Worm (Caenorhabditis elegans) whole organism, mixed stage, embryonic: ENCODE data around the gene lias-1.

Experiments used
- drap-1 ChIP-seq: fragments of 200-800 bp; sonication (Bioruptor generic); optimal IDR thresholded peaks from 3 replicates; lab custom pipeline; 2018; ENCODE audit warnings: mild to moderate bottlenecking, missing genetic modification characterization, missing compliant biosample characterization
- lin-13 ChIP-seq: fragments of 150-350 bp; optimal IDR thresholded peaks from 2 replicates; lab custom pipeline; 2014; ENCODE audit warnings: missing biosample characterization, missing genetic modification characterization
- lsy-2 ChIP-seq: fragments of 150-350 bp; optimal IDR thresholded peaks from 2 replicates; lab custom pipeline; 2014; ENCODE audit warnings: missing biosample characterization, missing genetic modification characterization
- mep-1 ChIP-seq: fragments of 150-350 bp; optimal IDR thresholded peaks from 2 replicates; lab custom pipeline; 2017; ENCODE audit warnings: missing biosample characterization, missing genetic modification reagents, missing genetic modification characterization, inconsistent platforms
- mls-2 ChIP-seq: sonication (generic microtip); optimal IDR thresholded peaks from 2 replicates; lab custom pipeline; 2016; ENCODE audit warnings: mild to moderate bottlenecking, missing genetic modification characterization, moderate library complexity, missing compliant biosample characterization
- nhr-12 ChIP-seq: fragments of 150-350 bp; optimal IDR thresholded peaks from 2 replicates; lab custom pipeline; 2014; ENCODE audit warnings: missing biosample characterization, missing genetic modification characterization
- nhr-237 ChIP-seq: fragments of 150-350 bp; optimal IDR thresholded peaks from 2 replicates; lab custom pipeline; 2014; ENCODE audit warnings: missing biosample characterization, missing genetic modification characterization
- nhr-28 ChIP-seq: fragments of 150-350 bp; optimal IDR thresholded peaks from 2 replicates; lab custom pipeline; 2014; ENCODE audit warnings: missing biosample characterization, missing genetic modification characterization
- snpc-4 ChIP-seq: fragments of 150-350 bp; optimal IDR thresholded peaks from 2 replicates; lab custom pipeline; 2014; ENCODE audit warnings: missing biosample characterization, missing genetic modification characterization
- unc-120 ChIP-seq: sonication (generic microtip); optimal IDR thresholded peaks from 2 replicates; lab custom pipeline; 2017; ENCODE audit warnings: missing genetic modification characterization, missing compliant biosample characterization; ENCODE audit not compliant: poor library complexity, severe bottlenecking
- ztf-11 ChIP-seq: fragments of 150-350 bp; optimal IDR thresholded peaks from 2 replicates; lab custom pipeline; 2014; ENCODE audit warnings: missing biosample characterization, missing genetic modification characterization

DNA sequence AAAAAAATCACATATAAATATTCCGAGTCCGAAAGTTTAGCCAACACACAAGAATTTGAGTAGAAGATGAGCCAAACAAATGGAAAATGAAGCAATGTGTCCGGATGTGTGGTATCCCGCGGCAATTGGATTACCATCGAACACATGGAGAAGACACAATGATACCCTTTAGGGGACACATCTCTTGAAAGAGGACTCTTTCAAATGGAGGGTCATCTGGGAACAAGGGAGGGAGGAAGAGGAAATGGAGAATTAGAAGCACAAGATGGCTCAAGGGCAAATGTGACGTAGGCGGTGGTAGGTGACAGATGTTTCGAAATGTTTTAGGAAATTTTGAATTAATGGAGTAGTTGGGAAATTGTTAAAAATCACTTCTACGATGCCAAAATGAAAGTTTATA, 38.2 kb upstream of the lias-1 start:
- TF ChIP-seq nhr-237 (tag; lab: Kevin White, UChicago) (no peak), snpc-4 (no peak), unc-120 (tag; lab: Kevin White, UChicago) (no peak), mls-2 (tag; lab: Kevin White, UChicago) (no peak), drap-1 (GFP tag; lab: Kevin White, UChicago) (no peak), ztf-11 (tag; lab: Kevin White, UChicago) (no peak), nhr-12 (tag; lab: Kevin White, UChicago) (no peak), mep-1 (tag; lab: Kevin White, UChicago) (no peak), lsy-2 (tag; lab: Kevin White, UChicago) (no peak), lin-13 (tag; lab: Kevin White, UChicago) (no peak), nhr-28 (tag; lab: Kevin White, UChicago) (no peak)
